Worm (Caenorhabditis elegans) whole organism, L4 larva: ENCODE measurements around the gene F38B6.3.

ENCODE experiments used
- ama-1 ChIP-seq: fragments of 150-350 bp; optimal IDR thresholded peaks from 2 replicates; lab custom pipeline; 2014; ENCODE audit warnings: inconsistent platforms, mixed read lengths
- cey-2 ChIP-seq: sonication (generic microtip); optimal IDR thresholded peaks from 3 replicates; lab custom pipeline; 2017; ENCODE audit warnings: missing genetic modification characterization, mild to moderate bottlenecking, missing compliant biosample characterization, antibody characterized with exemption, borderline replicate concordance; ENCODE audit not compliant: insufficient read depth
- daf-8 ChIP-seq: fragments of 200-800 bp; sonication (Bioruptor generic); IDR thresholded peaks from 2 replicates; pipeline ENCODE4 v1.3.6; 2022; ENCODE audit warnings: missing genetic modification characterization, missing compliant biosample characterization
- dmd-9 ChIP-seq: fragments of 200-800 bp; sonication (Bioruptor generic); IDR thresholded peaks from 2 replicates; pipeline ENCODE4 v1.3.6; 2022; ENCODE audit warnings: missing genetic modification reagents, missing genetic modification characterization, missing compliant biosample characterization
- fkh-10 ChIP-seq: fragments of 150-350 bp; optimal IDR thresholded peaks from 2 replicates; lab custom pipeline; 2014; ENCODE audit warnings: missing biosample characterization, missing genetic modification reagents, missing genetic modification characterization
- lin-39 ChIP-seq: fragments of 150-350 bp; optimal IDR thresholded peaks from 2 replicates; lab custom pipeline; 2014; ENCODE audit warnings: missing biosample characterization, missing genetic modification reagents, missing genetic modification characterization
- lsy-2 ChIP-seq, 2 experiments: fragments of 150-350 bp in 1 of 2; sonication (generic microtip) in 1 of 2; optimal IDR thresholded peaks; 2 replicates each; lab custom pipeline; 2014 to 2017; ENCODE audit warnings: missing biosample characterization in 2 of 2, missing genetic modification characterization in 2 of 2
- nhr-237 ChIP-seq: sonication (generic microtip); optimal IDR thresholded peaks from 2 replicates; lab custom pipeline; 2017; ENCODE audit warnings: missing biosample characterization, missing genetic modification characterization
- nhr-76 ChIP-seq: fragments of 150-350 bp; optimal IDR thresholded peaks from 2 replicates; lab custom pipeline; 2014; ENCODE audit warnings: missing biosample characterization, missing genetic modification characterization
- unc-62 ChIP-seq, 3 experiments: fragments of 150-350 bp in 1 of 3; sonication (generic microtip); optimal IDR thresholded peaks in 2 of 3; peaks in 1 of 3; 1 replicate in 1 of 3; 2 replicates in 2 of 3; lab custom pipeline; 2014 to 2017; ENCODE audit warnings: missing biosample characterization in 3 of 3, missing genetic modification characterization in 3 of 3, missing genetic modification reagents in 3 of 3, missing genotype in 1 of 3
- ztf-11 ChIP-seq: fragments of 150-350 bp; optimal IDR thresholded peaks from 2 replicates; lab custom pipeline; 2014; ENCODE audit warnings: missing biosample characterization, missing genetic modification characterization

ce11 chrX:6736358-6736991 lies 43.0 kb downstream of the F38B6.3 start:
- TF ChIP-seq lsy-2 (tag; optimal IDR thresholded peaks at IDR 0.05; lab: Kevin White, UChicago) (peak; percentile 8 to 45), lin-39 (no peak), unc-62 (GFP tag; optimal IDR thresholded peaks at IDR 0.05 in 1 of 2; lab: Kevin White, UChicago) (peak in 1 of 2 experiments; percentile 100), unc-62 (tag; optimal IDR thresholded peaks at IDR 0.05; lab: Kevin White, UChicago) (no peak), nhr-237 (tag; lab: Kevin White, UChicago) (no peak), nhr-76 (tag; lab: Kevin White, UChicago) (no peak), fkh-10 (GFP tag; lab: Kevin White, UChicago) (peak; percentile 52), daf-8 (GFP tag; lab: Robert Waterston, UW) (no peak), ama-1 (lab: Kevin White, UChicago) (no peak), cey-2 (tag; lab: Kevin White, UChicago) (peak; percentile 68), ztf-11 (tag; lab: Kevin White, UChicago) (no peak), dmd-9 (GFP tag; lab: Robert Waterston, UW) (no peak)
